Worm (Caenorhabditis elegans): ENCODE results near the gene sax-3.
A peak's percentile ranks its signal among the peaks of the same experiment; 100 is the strongest.

sax-3 gene

ce11 chrX:3464309-3465038 is 1.3 kb downstream of the sax-3 start:
- peak; percentile 53 for TF ChIP-seq unc-62 (GFP tag; optimal IDR thresholded peaks at IDR 0.05)
- no peak for TF ChIP-seq mep-1 (tag; optimal IDR thresholded peaks at IDR 0.05)
- TF ChIP-seq nhr-2 (tag; optimal IDR thresholded peaks at IDR 0.05), result peak; percentile 10
- TF ChIP-seq unc-39 (tag; optimal IDR thresholded peaks at IDR 0.05), result no peak
- TF ChIP-seq ham-2 (GFP tag; optimal IDR thresholded peaks at IDR 0.05), result peak; percentile 41
- TF ChIP-seq ces-1 (GFP tag; optimal IDR thresholded peaks at IDR 0.05), result peak; percentile 80
- TF ChIP-seq drap-1 (GFP tag; optimal IDR thresholded peaks at IDR 0.05), result no peak
- no peak for TF ChIP-seq ztf-11 (tag; optimal IDR thresholded peaks at IDR 0.05)

- no peak for TF ChIP-seq bed-3 (GFP tag; optimal IDR thresholded peaks at IDR 0.05)
- no peak for TF ChIP-seq unc-39 (tag; optimal IDR thresholded peaks at IDR 0.05)
- no peak for TF ChIP-seq lsy-2 (tag; optimal IDR thresholded peaks at IDR 0.05)
- TF ChIP-seq nhr-28 (tag; optimal IDR thresholded peaks at IDR 0.05), result no peak
- no peak for TF ChIP-seq ham-2 (GFP tag; optimal IDR thresholded peaks at IDR 0.05)
- TF ChIP-seq ztf-11 (tag; optimal IDR thresholded peaks at IDR 0.05), result no peak
- peak; percentile 76 for TF ChIP-seq unc-62 (GFP tag; optimal IDR thresholded peaks at IDR 0.05)
- no peak for TF ChIP-seq pha-4 (tag; optimal IDR thresholded peaks at IDR 0.05)
- no peak for TF ChIP-seq ceh-39 (tag; optimal IDR thresholded peaks at IDR 0.05)
Measured at ce11 chrX:3463875-3464274, 1.9 kb downstream of the sax-3 start.

- TF ChIP-seq unc-120 (tag; optimal IDR thresholded peaks at IDR 0.05; ENCODE audit: poor library complexity, severe bottlenecking) (no peak), nhr-237 (tag; optimal IDR thresholded peaks at IDR 0.05) (no peak), elt-1 (tag; optimal IDR thresholded peaks at IDR 0.05; ENCODE audit: borderline replicate concordance, insufficient read depth) (peak; percentile 96)
Measured at ce11 chrX:3462086-3462485, 3.6 kb downstream of the sax-3 start.

- TF ChIP-seq ceh-43 (GFP tag; optimal IDR thresholded peaks at IDR 0.05), result peak; percentile 11
- no peak for TF ChIP-seq drap-1 (GFP tag; optimal IDR thresholded peaks at IDR 0.05)
- TF ChIP-seq unc-120 (tag; optimal IDR thresholded peaks at IDR 0.05; ENCODE audit: poor library complexity, severe bottlenecking), result peak; percentile 62
- TF ChIP-seq lin-13 (tag; optimal IDR thresholded peaks at IDR 0.05), result no peak
- peak; percentile 90 for TF ChIP-seq unc-62 (GFP tag; optimal IDR thresholded peaks at IDR 0.05)
- TF ChIP-seq lsy-2 (tag; optimal IDR thresholded peaks at IDR 0.05), result no peak
- peak; percentile 62 for TF ChIP-seq mab-5 (tag; optimal IDR thresholded peaks at IDR 0.05)
- no peak for TF ChIP-seq blmp-1 (tag; optimal IDR thresholded peaks at IDR 0.05)
- peak; percentile 73 for TF ChIP-seq hlh-1 (tag; optimal IDR thresholded peaks at IDR 0.05)
Measured at ce11 chrX:3455561-3455960, 10.2 kb downstream of the sax-3 start.

- TF ChIP-seq ceh-83 (GFP tag; optimal IDR thresholded peaks at IDR 0.05) (no peak), mab-5 (tag; optimal IDR thresholded peaks at IDR 0.05) (no peak), unc-120 (tag; optimal IDR thresholded peaks at IDR 0.05; ENCODE audit: poor library complexity, severe bottlenecking) (no peak), nhr-237 (tag; optimal IDR thresholded peaks at IDR 0.05) (no peak), hlh-1 (tag; optimal IDR thresholded peaks at IDR 0.05) (no peak)
Measured at ce11 chrX:3453870-3454269, 11.9 kb downstream of the sax-3 start.

- no peak for TF ChIP-seq ham-2 (GFP tag; optimal IDR thresholded peaks at IDR 0.05)
- TF ChIP-seq nhr-237 (tag; optimal IDR thresholded peaks at IDR 0.05), result no peak
- no peak for TF ChIP-seq ceh-43 (GFP tag; optimal IDR thresholded peaks at IDR 0.05)
Measured at ce11 chrX:3451122-3451521, 14.6 kb downstream of the sax-3 start, which contains the start of gene ZK813.5. TSS of gene ZK813.5 (minus strand) at chrX:3451222.

- TF ChIP-seq pha-4 (tag; optimal IDR thresholded peaks at IDR 0.05) (no peak), nhr-237 (tag; optimal IDR thresholded peaks at IDR 0.05) (no peak), blmp-1 (tag; optimal IDR thresholded peaks at IDR 0.05) (no peak), unc-62 (GFP tag; optimal IDR thresholded peaks at IDR 0.05) (no peak), ceh-39 (tag; optimal IDR thresholded peaks at IDR 0.05) (no peak), nhr-28 (tag; optimal IDR thresholded peaks at IDR 0.05) (no peak), lin-13 (tag; optimal IDR thresholded peaks at IDR 0.05) (no peak), sem-2 (GFP tag; optimal IDR thresholded peaks at IDR 0.05) (no peak), M03D4.4 (tag; optimal IDR thresholded peaks at IDR 0.05) (no peak), ztf-11 (tag; optimal IDR thresholded peaks at IDR 0.05) (no peak), elt-3 (tag; optimal IDR thresholded peaks at IDR 0.05) (no peak), ces-1 (GFP tag; optimal IDR thresholded peaks at IDR 0.05) (no peak), zip-8 (tag; optimal IDR thresholded peaks at IDR 0.05) (no peak), cnd-1 (tag; optimal IDR thresholded peaks at IDR 0.05) (no peak), nhr-76 (tag; optimal IDR thresholded peaks at IDR 0.05) (no peak), ceh-43 (GFP tag; optimal IDR thresholded peaks at IDR 0.05) (no peak), ceh-83 (GFP tag; optimal IDR thresholded peaks at IDR 0.05) (no peak), nhr-12 (tag; optimal IDR thresholded peaks at IDR 0.05) (no peak), drap-1 (GFP tag; optimal IDR thresholded peaks at IDR 0.05) (no peak), unc-39 (tag; optimal IDR thresholded peaks at IDR 0.05) (no peak)
Measured at ce11 chrX:3446011-3446410, 19.7 kb downstream of the sax-3 start, which contains the start of gene ZK813.1. TSS of gene ZK813.1 (plus strand) at chrX:3446311.
